Worm (Caenorhabditis elegans) whole organism, young adult: ENCODE data around the gene H01G02.1.

Source experiments
- B0019.2 ChIP-seq: fragments of 200-800 bp; sonication (Bioruptor generic); conservative IDR thresholded peaks from 2 replicates; pipeline ENCODE4 v1.3.6; 2022; ENCODE audit warnings: missing genetic modification reagents, missing genetic modification characterization, missing compliant biosample characterization
- C06A6.2 ChIP-seq: fragments of 200-800 bp; sonication (Bioruptor generic); conservative IDR thresholded peaks from 2 replicates; pipeline ENCODE4 v1.3.6; 2022; ENCODE audit warnings: missing genetic modification characterization, missing compliant biosample characterization
- D2030.7 ChIP-seq: fragments of 200-800 bp; sonication (Bioruptor generic); IDR thresholded peaks from 2 replicates; pipeline ENCODE4 v1.3.6; 2022; ENCODE audit warnings: missing genetic modification reagents, missing genetic modification characterization, missing compliant biosample characterization
- F10E7.11 ChIP-seq: sonication (generic microtip); optimal IDR thresholded peaks from 2 replicates; lab custom pipeline; 2017; ENCODE audit warnings: mild to moderate bottlenecking, missing genetic modification characterization, moderate library complexity, missing compliant biosample characterization
- K12H6.12 ChIP-seq: fragments of 200-800 bp; sonication (Bioruptor generic); optimal IDR thresholded peaks from 2 replicates; lab custom pipeline; 2018; ENCODE audit warnings: mild to moderate bottlenecking, missing genetic modification characterization, missing compliant biosample characterization
- T07F8.4 ChIP-seq: sonication (generic microtip); optimal IDR thresholded peaks from 2 replicates; lab custom pipeline; 2016; ENCODE audit warnings: mild to moderate bottlenecking, missing genetic modification characterization, moderate library complexity, missing compliant biosample characterization
- T26A5.8 ChIP-seq: sonication (generic microtip); optimal IDR thresholded peaks from 2 replicates; lab custom pipeline; 2016; ENCODE audit warnings: missing genetic modification characterization, missing compliant biosample characterization
- Y53G8AR.9 ChIP-seq: fragments of 200-800 bp; sonication (Bioruptor generic); conservative IDR thresholded peaks from 2 replicates; pipeline ENCODE4 v1.3.6; 2022; ENCODE audit warnings: missing genetic modification reagents, missing genetic modification characterization, missing compliant biosample characterization
- Y79H2A.3 ChIP-seq: fragments of 200-800 bp; sonication (Bioruptor generic); conservative IDR thresholded peaks from 2 replicates; pipeline ENCODE4 v1.3.6; 2022; ENCODE audit warnings: missing genetic modification reagents, missing genetic modification characterization, missing compliant biosample characterization
- Y95B8A.8 ChIP-seq: fragments of 200-800 bp; sonication (Bioruptor generic); IDR thresholded peaks from 2 replicates; pipeline ENCODE4 v1.3.6; 2022; ENCODE audit warnings: missing genetic modification reagents, missing genetic modification characterization, missing compliant biosample characterization
- athp-1 ChIP-seq: sonication (generic microtip); optimal IDR thresholded peaks from 2 replicates; lab custom pipeline; 2017; ENCODE audit warnings: mild to moderate bottlenecking, missing genetic modification characterization, missing compliant biosample characterization
- attf-5 ChIP-seq: fragments of 200-800 bp; sonication (Bioruptor generic); optimal IDR thresholded peaks from 2 replicates; lab custom pipeline; 2018; ENCODE audit warnings: mild to moderate bottlenecking, missing genetic modification characterization, missing compliant biosample characterization
- bed-1 ChIP-seq: fragments of 200-800 bp; sonication (Bioruptor generic); IDR thresholded peaks from 2 replicates; pipeline ENCODE4 v1.3.6; 2022; ENCODE audit warnings: missing genetic modification reagents, missing genetic modification characterization, missing compliant biosample characterization
- ccch-3 ChIP-seq: fragments of 200-800 bp; sonication (Bioruptor generic); optimal IDR thresholded peaks from 2 replicates; lab custom pipeline; 2018; ENCODE audit warnings: mild to moderate bottlenecking, missing genetic modification characterization, missing compliant biosample characterization
- die-1 ChIP-seq: sonication (generic microtip); optimal IDR thresholded peaks from 2 replicates; lab custom pipeline; 2016; ENCODE audit warnings: missing genotype, mild to moderate bottlenecking, missing genetic modification characterization, missing compliant biosample characterization
- egl-18 ChIP-seq: fragments of 200-800 bp; sonication (Bioruptor generic); IDR thresholded peaks from 2 replicates; pipeline ENCODE4 v1.3.6; 2022; ENCODE audit warnings: missing genetic modification reagents, missing genetic modification characterization, missing compliant biosample characterization
- ekl-4 ChIP-seq: fragments of 200-800 bp; sonication (Bioruptor generic); IDR thresholded peaks from 2 replicates; pipeline ENCODE4 v1.3.6; 2022; ENCODE audit warnings: missing genetic modification reagents, missing genetic modification characterization, missing compliant biosample characterization
- ets-4 ChIP-seq: fragments of 200-800 bp; sonication (Bioruptor generic); optimal IDR thresholded peaks from 2 replicates; lab custom pipeline; 2018; ENCODE audit warnings: mild to moderate bottlenecking, missing genetic modification characterization, missing compliant biosample characterization
- hlh-12 ChIP-seq: sonication (generic microtip); optimal IDR thresholded peaks from 2 replicates; lab custom pipeline; 2016; ENCODE audit warnings: missing genetic modification characterization, missing compliant biosample characterization
- lag-1 ChIP-seq: fragments of 200-800 bp; sonication (Bioruptor generic); IDR thresholded peaks from 2 replicates; pipeline ENCODE4 v1.3.6; 2022; ENCODE audit warnings: missing genetic modification reagents, missing genetic modification characterization, missing compliant biosample characterization
- lin-40 ChIP-seq: sonication (generic microtip); optimal IDR thresholded peaks from 2 replicates; lab custom pipeline; 2016; ENCODE audit warnings: missing genetic modification characterization, mild to moderate bottlenecking, missing compliant biosample characterization, missing genotype, missing genetic modification reagents
- lin-54 ChIP-seq: fragments of 200-800 bp; sonication (Bioruptor generic); optimal IDR thresholded peaks from 2 replicates; lab custom pipeline; 2018; ENCODE audit warnings: mild to moderate bottlenecking, missing genetic modification characterization, missing compliant biosample characterization
- lir-1 ChIP-seq: fragments of 200-800 bp; sonication (Bioruptor generic); conservative IDR thresholded peaks from 2 replicates; pipeline ENCODE4 v1.3.6; 2022; ENCODE audit warnings: missing genetic modification reagents, missing genetic modification characterization, missing compliant biosample characterization
- nfya-1 ChIP-seq: sonication (generic microtip); optimal IDR thresholded peaks from 2 replicates; lab custom pipeline; 2017; ENCODE audit warnings: antibody characterized with exemption, missing compliant biosample characterization, missing genetic modification characterization, borderline replicate concordance; ENCODE audit not compliant: insufficient read depth
- nfya-2 ChIP-seq: fragments of 200-800 bp; sonication (Bioruptor generic); IDR thresholded peaks from 2 replicates; pipeline ENCODE4 v1.3.6; 2022; ENCODE audit warnings: missing genetic modification reagents, missing genetic modification characterization, missing compliant biosample characterization
- nhr-179 ChIP-seq: sonication (generic microtip); optimal IDR thresholded peaks from 2 replicates; lab custom pipeline; 2016; ENCODE audit warnings: mild to moderate bottlenecking, missing genetic modification characterization, missing compliant biosample characterization
- repo-1 ChIP-seq: sonication (generic microtip); optimal IDR thresholded peaks from 2 replicates; lab custom pipeline; 2017; ENCODE audit warnings: mild to moderate bottlenecking, missing genetic modification characterization, missing compliant biosample characterization
- snpc-1.1 ChIP-seq: sonication (generic microtip); optimal IDR thresholded peaks from 2 replicates; lab custom pipeline; 2017; ENCODE audit warnings: missing genetic modification characterization, mild to moderate bottlenecking, missing compliant biosample characterization, antibody characterized with exemption, moderate library complexity, missing genotype, missing genetic modification reagents; ENCODE audit not compliant: insufficient read depth
- snpc-1.3 ChIP-seq: sonication (generic microtip); optimal IDR thresholded peaks from 2 replicates; lab custom pipeline; 2017; ENCODE audit warnings: missing genetic modification characterization, mild to moderate bottlenecking, missing compliant biosample characterization, antibody characterized with exemption, moderate library complexity, missing genotype, missing genetic modification reagents; ENCODE audit not compliant: insufficient read depth
- snpc-3.4 ChIP-seq: sonication (generic microtip); optimal IDR thresholded peaks from 2 replicates; lab custom pipeline; 2017; ENCODE audit warnings: missing genetic modification characterization, mild to moderate bottlenecking, missing compliant biosample characterization, antibody characterized with exemption, moderate library complexity, missing genotype, missing genetic modification reagents
- tbp1 ChIP-seq: fragments of 200-800 bp; sonication (Bioruptor generic); optimal IDR thresholded peaks from 2 replicates; lab custom pipeline; 2018; ENCODE audit warnings: mild to moderate bottlenecking, missing genetic modification characterization, missing compliant biosample characterization
- tbx-9 ChIP-seq: sonication (generic microtip); optimal IDR thresholded peaks from 2 replicates; lab custom pipeline; 2016; ENCODE audit warnings: borderline replicate concordance, missing genetic modification characterization, inconsistent platforms, missing compliant biosample characterization
- tlf-1 ChIP-seq: fragments of 200-800 bp; sonication (Bioruptor generic); optimal IDR thresholded peaks from 2 replicates; lab custom pipeline; 2018; ENCODE audit warnings: mild to moderate bottlenecking, missing genetic modification characterization, missing compliant biosample characterization
- ztf-28 ChIP-seq: fragments of 200-800 bp; sonication (Bioruptor generic); IDR thresholded peaks from 2 replicates; pipeline ENCODE4 v1.3.6; 2022; ENCODE audit warnings: missing genetic modification reagents, missing genetic modification characterization, missing compliant biosample characterization

Gene H01G02.1

DNA sequence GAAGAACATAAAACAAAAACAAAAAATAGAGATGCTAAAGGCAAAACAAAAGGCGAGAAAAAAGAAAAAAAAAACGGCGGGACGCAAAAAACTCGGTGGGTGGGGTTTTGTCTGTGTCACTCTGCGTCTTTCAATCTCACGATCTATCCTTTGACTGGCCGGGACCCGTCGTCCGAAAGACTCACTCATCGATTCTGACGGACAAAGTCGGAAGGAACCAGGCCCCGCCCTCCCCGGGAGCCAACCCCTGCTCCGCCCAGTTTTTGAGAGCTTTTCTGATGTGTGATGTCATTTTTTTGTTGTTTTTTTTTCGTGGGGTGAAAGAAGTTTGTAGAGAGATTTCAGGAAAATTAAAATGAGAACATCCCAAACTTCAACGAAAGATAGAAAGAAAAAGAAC lies 10.8 kb downstream of the H01G02.1 start:
- TF ChIP-seq Y53G8AR.9 (no peak), nfya-1 (tag; lab: Kevin White, UChicago) (no peak), K12H6.12 (peak; percentile 27)

DNA sequence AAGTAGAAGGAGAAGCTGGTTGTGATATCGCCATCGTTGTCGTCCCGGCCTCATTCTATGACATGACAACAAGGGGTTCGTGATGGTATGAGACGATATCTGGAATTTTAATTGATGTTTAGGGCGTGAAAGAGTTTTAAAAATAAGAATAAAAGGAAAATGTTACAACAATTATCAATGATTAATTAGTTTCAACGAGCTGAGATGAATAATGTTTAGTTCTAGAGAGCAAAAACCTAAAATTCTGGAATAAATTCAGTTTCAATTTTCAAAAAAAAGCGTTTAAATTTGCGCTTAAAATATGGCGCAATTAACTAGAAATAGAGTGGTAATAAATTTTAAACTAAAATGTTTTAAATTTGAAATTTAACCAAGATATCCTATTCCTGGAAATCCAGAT lies 11.5 kb downstream of the H01G02.1 start, which contains the start of gene H01G02.3:
Gene H01G02.3, minus strand, starts transcription at position 101 of the 400 bp plus-strand sequence.
- no peak for TF ChIP-seq hlh-12 (tag; lab: Kevin White, UChicago)
- TF ChIP-seq lin-40 (tag; lab: Kevin White, UChicago), result no peak
- TF ChIP-seq snpc-3.4 (tag; lab: Kevin White, UChicago), result no peak
- no peak for TF ChIP-seq attf-5 (GFP tag; lab: Kevin White, UChicago)
- TF ChIP-seq bed-1 (GFP tag; lab: Robert Waterston, UW), result no peak
- TF ChIP-seq B0019.2 (GFP tag; lab: Robert Waterston, UW), result no peak
- TF ChIP-seq lin-54 (GFP tag; lab: Kevin White, UChicago), result no peak
- no peak for TF ChIP-seq C06A6.2
- no peak for TF ChIP-seq tbp1 (GFP tag; lab: Kevin White, UChicago)
- TF ChIP-seq D2030.7, result no peak
- TF ChIP-seq ztf-28, result no peak
- TF ChIP-seq repo-1 (tag; lab: Kevin White, UChicago), result no peak
- TF ChIP-seq snpc-1.1 (tag; lab: Kevin White, UChicago), result no peak
- no peak for TF ChIP-seq Y79H2A.3 (GFP tag; lab: Robert Waterston, UW)
- no peak for TF ChIP-seq ets-4 (GFP tag; lab: Kevin White, UChicago)
- TF ChIP-seq T26A5.8 (tag; lab: Kevin White, UChicago), result no peak
- no peak for TF ChIP-seq Y95B8A.8 (GFP tag; lab: Robert Waterston, UW)
- TF ChIP-seq nhr-179 (tag; lab: Kevin White, UChicago), result no peak
- TF ChIP-seq ccch-3, result no peak

DNA sequence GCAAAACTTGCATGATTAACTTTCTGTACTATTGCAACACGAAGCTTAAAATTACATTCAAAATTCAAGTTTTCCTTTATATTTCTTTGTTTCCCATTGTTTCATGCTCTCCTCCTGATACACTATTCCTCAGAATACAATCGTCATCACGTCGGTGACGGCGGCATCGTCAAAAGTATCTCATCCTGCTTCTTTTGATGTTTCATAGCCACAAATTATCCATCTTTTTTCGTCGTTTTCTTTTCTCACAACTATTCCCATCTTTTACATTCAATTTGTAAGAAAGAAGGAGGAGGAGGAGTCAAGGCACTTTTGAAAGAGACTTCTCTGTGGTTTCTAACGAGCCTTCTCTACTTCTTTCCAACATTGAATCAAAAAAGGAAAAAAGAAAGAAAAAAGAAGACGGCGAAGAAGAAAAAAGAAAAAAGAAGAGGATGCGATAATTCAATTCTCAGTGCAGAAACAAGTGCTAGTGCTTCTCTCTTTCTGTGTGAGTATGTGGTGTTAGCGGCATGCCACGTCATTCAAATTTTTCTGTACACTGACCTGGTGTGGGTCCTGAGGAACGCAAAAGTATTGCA lies 15.5 kb downstream of the H01G02.1 start:
- TF ChIP-seq tbx-9 (tag; lab: Kevin White, UChicago) (no peak), Y53G8AR.9 (no peak), lag-1 (no peak), F10E7.11 (tag; lab: Kevin White, UChicago) (no peak), T07F8.4 (no peak), lin-54 (GFP tag; lab: Kevin White, UChicago) (no peak), snpc-1.3 (no peak), tlf-1 (no peak), tbp1 (GFP tag; lab: Kevin White, UChicago) (no peak), egl-18 (no peak), nfya-2 (no peak), lir-1 (GFP tag; lab: Robert Waterston, UW) (no peak), die-1 (tag; lab: Kevin White, UChicago) (no peak), ekl-4 (GFP tag; lab: Robert Waterston, UW) (no peak), bed-1 (GFP tag; lab: Robert Waterston, UW) (no peak)

DNA sequence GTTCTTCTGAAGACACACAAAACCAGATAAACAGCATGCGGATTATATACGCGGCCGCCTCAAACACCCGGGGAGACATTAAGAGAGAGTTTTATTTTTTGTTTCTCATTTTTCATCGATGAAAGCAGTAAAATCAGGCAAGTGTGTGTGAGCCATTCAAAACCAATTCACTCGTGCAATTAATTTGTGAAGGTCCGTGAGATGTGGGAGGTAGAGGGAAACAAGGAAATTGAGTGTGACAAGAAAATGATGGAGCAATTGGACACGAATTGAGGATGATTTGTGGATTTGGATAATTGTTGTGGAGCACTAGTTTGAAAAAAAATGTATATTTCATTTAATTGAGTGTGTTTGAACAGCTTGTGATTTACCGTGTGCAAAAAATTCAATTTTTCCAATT lies 16.2 kb downstream of the H01G02.1 start:
- TF ChIP-seq athp-1 (tag; lab: Kevin White, UChicago), result no peak
- TF ChIP-seq, all 124 proteins: peak for 0
